Fruit fly (Drosophila melanogaster) whole organism, adult: ENCODE measurements around the gene CG2145.
A peak's percentile ranks its signal among the peaks of the same experiment; 100 is the strongest.

Experiments used
- CG11617 ChIP-seq: fragments of 200-800 bp; sonication (Bioruptor generic); optimal IDR thresholded peaks from 2 replicates; lab custom pipeline; 2017; ENCODE audit warnings: mild to moderate bottlenecking, missing biosample characterization, missing genetic modification reagents, missing genetic modification characterization
- CG12768 ChIP-seq: fragments of 200-800 bp; sonication (Bioruptor generic); optimal IDR thresholded peaks from 2 replicates; lab custom pipeline; 2017; ENCODE audit warnings: missing biosample characterization, missing genetic modification characterization, mild to moderate bottlenecking, moderate library complexity, missing genetic modification reagents
- CG14711 ChIP-seq: fragments of 200-800 bp; sonication (Bioruptor generic); optimal IDR thresholded peaks from 2 replicates; lab custom pipeline; 2018; ENCODE audit warnings: missing biosample characterization, mild to moderate bottlenecking, missing genetic modification characterization, moderate library complexity
- CG1620 ChIP-seq: fragments of 200-800 bp; sonication (Bioruptor generic); optimal IDR thresholded peaks from 2 replicates; lab custom pipeline; 2016; ENCODE audit warnings: missing biosample characterization, missing genetic modification characterization
- CG33017 ChIP-seq: fragments of 200-800 bp; sonication (Bioruptor generic); optimal IDR thresholded peaks from 2 replicates; lab custom pipeline; 2018; ENCODE audit warnings: missing biosample characterization, mild to moderate bottlenecking, missing genetic modification characterization, moderate library complexity
- CG5204 ChIP-seq: fragments of 200-800 bp; sonication (Bioruptor generic); optimal IDR thresholded peaks from 2 replicates; lab custom pipeline; 2016; ENCODE audit warnings: missing biosample characterization, missing genetic modification characterization
- CG7045 ChIP-seq: fragments of 200-800 bp; sonication (Bioruptor generic); optimal IDR thresholded peaks from 2 replicates; lab custom pipeline; 2017; ENCODE audit warnings: missing biosample characterization, mild to moderate bottlenecking, missing genetic modification characterization
- CG7101 ChIP-seq: fragments of 200-800 bp; sonication (Bioruptor generic); optimal IDR thresholded peaks from 2 replicates; lab custom pipeline; 2018; ENCODE audit warnings: missing biosample characterization, mild to moderate bottlenecking, missing genetic modification characterization, moderate library complexity
- Clk ChIP-seq: fragments of 200-800 bp; sonication (Bioruptor generic); optimal IDR thresholded peaks from 2 replicates; lab custom pipeline; 2017; ENCODE audit warnings: missing biosample characterization, missing genetic modification characterization
- Crg-1 ChIP-seq: fragments of 200-800 bp; sonication (Bioruptor generic); optimal IDR thresholded peaks from 2 replicates; lab custom pipeline; 2016; ENCODE audit warnings: missing biosample characterization, missing genetic modification characterization
- Hr96 ChIP-seq: fragments of 200-800 bp; sonication (Bioruptor generic); optimal IDR thresholded peaks from 2 replicates; lab custom pipeline; 2016; ENCODE audit warnings: missing biosample characterization, missing genetic modification characterization
- Mnt ChIP-seq: fragments of 200-800 bp; sonication (Bioruptor generic); optimal IDR thresholded peaks from 2 replicates; lab custom pipeline; 2016; ENCODE audit warnings: missing biosample characterization, mild to moderate bottlenecking, missing genetic modification characterization
- bab1 ChIP-seq: fragments of 200-800 bp; sonication (Bioruptor generic); optimal IDR thresholded peaks from 3 replicates; lab custom pipeline; 2019; ENCODE audit warnings: missing biosample characterization, mild to moderate bottlenecking, missing genetic modification characterization, moderate library complexity
- cic ChIP-seq: fragments of 200-800 bp; sonication (Bioruptor generic); optimal IDR thresholded peaks from 2 replicates; lab custom pipeline; 2017; ENCODE audit warnings: missing biosample characterization, mild to moderate bottlenecking, missing genetic modification characterization, moderate library complexity
- cnc ChIP-seq, 2 experiments: fragments of >200 bp; optimal IDR thresholded peaks; 2 replicates each; lab custom pipeline; 2017
- kay ChIP-seq: fragments of 200-800 bp; sonication (Bioruptor generic); peaks from one replicate; lab custom pipeline; 2016; ENCODE audit warnings: missing biosample characterization, missing genetic modification characterization, borderline replicate concordance
- ovo ChIP-seq: fragments of 200-800 bp; sonication (Bioruptor generic); optimal IDR thresholded peaks from 2 replicates; lab custom pipeline; 2016; ENCODE audit warnings: missing biosample characterization, missing genetic modification characterization
- pad ChIP-seq: fragments of 200-800 bp; sonication (Bioruptor generic); optimal IDR thresholded peaks from 3 replicates; lab custom pipeline; 2017; ENCODE audit warnings: missing biosample characterization, missing genetic modification characterization, mild to moderate bottlenecking, moderate library complexity, missing genetic modification reagents
- tj ChIP-seq: fragments of 200-800 bp; sonication (Bioruptor generic); optimal IDR thresholded peaks from 3 replicates; lab custom pipeline; 2017; ENCODE audit warnings: missing biosample characterization, mild to moderate bottlenecking, missing genetic modification characterization, moderate library complexity
- toe ChIP-seq: fragments of 200-800 bp; sonication (Bioruptor generic); optimal IDR thresholded peaks from 2 replicates; lab custom pipeline; 2016; ENCODE audit warnings: missing biosample characterization, missing genetic modification characterization

Gene CG2145

dm6 chrX:10912585-10912984 is 14.6 kb upstream of the CG2145 start:
- TF ChIP-seq CG33017 (tag; lab: Kevin White, UChicago) (no peak), cic (GFP tag; lab: Kevin White, UChicago) (no peak), toe (GFP tag; lab: Kevin White, UChicago) (no peak), tj (GFP tag; lab: Kevin White, UChicago) (no peak), Clk (GFP tag; lab: Kevin White, UChicago) (no peak), pad (GFP tag; lab: Kevin White, UChicago) (no peak), CG7045 (no peak), CG7101 (no peak), CG5204 (GFP tag; lab: Kevin White, UChicago) (no peak), kay (GFP tag; lab: Kevin White, UChicago) (no peak), ovo (GFP tag; lab: Kevin White, UChicago) (no peak), CG14711 (tag; lab: Kevin White, UChicago) (no peak)

dm6 chrX:10921665-10922064 is 5.5 kb upstream of the CG2145 start:
- TF ChIP-seq Mnt (GFP tag; lab: Kevin White, UChicago), result no peak
- TF ChIP-seq Crg-1 (GFP tag; lab: Kevin White, UChicago), result no peak
- no peak for TF ChIP-seq CG11617 (GFP tag; lab: Kevin White, UChicago)
- no peak for TF ChIP-seq pad (GFP tag; lab: Kevin White, UChicago)
- no peak for TF ChIP-seq toe (GFP tag; lab: Kevin White, UChicago)
- no peak for TF ChIP-seq kay (GFP tag; lab: Kevin White, UChicago)
- TF ChIP-seq Clk (GFP tag; lab: Kevin White, UChicago), result no peak

- TF ChIP-seq kay (GFP tag; lab: Kevin White, UChicago) (peak; percentile 16), tj (GFP tag; lab: Kevin White, UChicago) (no peak)
Measured at dm6 chrX:10922178-10922577, 5.0 kb upstream of the CG2145 start.

- no peak for TF ChIP-seq Hr96 (GFP tag; lab: Kevin White, UChicago)
- TF ChIP-seq cic (GFP tag; lab: Kevin White, UChicago), result peak; percentile 41
- no peak for TF ChIP-seq CG5204 (GFP tag; lab: Kevin White, UChicago)
- TF ChIP-seq CG11617 (GFP tag; lab: Kevin White, UChicago), result no peak
- no peak for TF ChIP-seq CG1620 (GFP tag; lab: Kevin White, UChicago)
- no peak for TF ChIP-seq CG14711 (tag; lab: Kevin White, UChicago)
- TF ChIP-seq CG7101, result no peak
- TF ChIP-seq tj (GFP tag; lab: Kevin White, UChicago), result no peak
Measured at dm6 chrX:10923711-10924281, 3.4 kb upstream of the CG2145 start, which contains the start of gene v. Gene v, plus strand, starts transcription at chrX:10923972.

dm6 chrX:10926245-10926644 is 954 bp upstream of the CG2145 start:
- TF ChIP-seq CG5204 (GFP tag; lab: Kevin White, UChicago), result no peak
- no peak for TF ChIP-seq toe (GFP tag; lab: Kevin White, UChicago)
- TF ChIP-seq ovo (GFP tag; lab: Kevin White, UChicago), result no peak
- TF ChIP-seq Mnt (GFP tag; lab: Kevin White, UChicago), result no peak
- TF ChIP-seq CG1620 (GFP tag; lab: Kevin White, UChicago), result no peak
- no peak for TF ChIP-seq pad (GFP tag; lab: Kevin White, UChicago)
- no peak for TF ChIP-seq Crg-1 (GFP tag; lab: Kevin White, UChicago)
- no peak for TF ChIP-seq Clk (GFP tag; lab: Kevin White, UChicago)
- TF ChIP-seq CG33017 (tag; lab: Kevin White, UChicago), result no peak
- no peak for TF ChIP-seq CG11617 (GFP tag; lab: Kevin White, UChicago)
- TF ChIP-seq CG7101, result no peak
- no peak for TF ChIP-seq bab1
- TF ChIP-seq cic (GFP tag; lab: Kevin White, UChicago), result no peak
- no peak for TF ChIP-seq CG7045
- TF ChIP-seq cnc (optimal IDR thresholded peaks at IDR 0.05; lab: Kevin White, UChicago), result no peak
- no peak for TF ChIP-seq CG12768

dm6 chrX:10929613-10930012 is 2.4 kb downstream of the CG2145 start:
- TF ChIP-seq CG14711 (tag; lab: Kevin White, UChicago) (peak; percentile 38), Clk (GFP tag; lab: Kevin White, UChicago) (no peak)

dm6 chrX:10930553-10931092 is 3.4 kb downstream of the CG2145 start, which contains the start of gene Myo10A:
Gene Myo10A, plus strand, starts transcription at chrX:10930840.
- TF ChIP-seq pad (GFP tag; lab: Kevin White, UChicago) (no peak), CG14711 (tag; lab: Kevin White, UChicago) (peak; percentile 50)
